Worm (Caenorhabditis elegans) whole organism, midembryonic: ENCODE results near the gene ugt-2.

Experiments
- T22C8.4 ChIP-seq: fragments of 200-800 bp; sonication (Bioruptor generic); IDR thresholded peaks from 2 replicates; pipeline ENCODE4 v1.3.6; 2022; ENCODE audit warnings: missing genetic modification characterization, missing compliant biosample characterization
- cog-1 ChIP-seq: sonication (generic microtip); optimal IDR thresholded peaks from 2 replicates; lab custom pipeline; 2016; ENCODE audit warnings: missing genetic modification characterization, missing compliant biosample characterization
- flt-1 ChIP-seq: fragments of 200-800 bp; sonication (Bioruptor generic); IDR thresholded peaks from 2 replicates; pipeline ENCODE4 v1.3.6; 2022; ENCODE audit warnings: missing genetic modification characterization, missing compliant biosample characterization
- klf-2 ChIP-seq: fragments of 200-800 bp; sonication (Bioruptor generic); conservative IDR thresholded peaks from 2 replicates; pipeline ENCODE4 v1.3.6; 2022; ENCODE audit warnings: missing genetic modification reagents, missing genetic modification characterization, missing compliant biosample characterization
- med-1 ChIP-seq: sonication (generic microtip); optimal IDR thresholded peaks from 2 replicates; lab custom pipeline; 2017; ENCODE audit warnings: missing genetic modification characterization, mild to moderate bottlenecking, missing compliant biosample characterization, antibody characterized with exemption, missing genetic modification reagents; ENCODE audit not compliant: insufficient read depth
- ref-1 ChIP-seq: fragments of 200-800 bp; sonication (Bioruptor generic); conservative IDR thresholded peaks from 2 replicates; pipeline ENCODE4 v1.3.6; 2022; ENCODE audit warnings: missing genetic modification reagents, missing genetic modification characterization, missing compliant biosample characterization
- tab-1 ChIP-seq: fragments of 200-800 bp; sonication (Bioruptor generic); IDR thresholded peaks from 2 replicates; pipeline ENCODE4 v1.3.6; 2022; ENCODE audit warnings: missing genetic modification characterization, missing compliant biosample characterization
- ztf-23 ChIP-seq: fragments of 200-800 bp; sonication (Bioruptor generic); IDR thresholded peaks from 2 replicates; pipeline ENCODE4 v1.3.6; 2022; ENCODE audit warnings: missing genetic modification reagents, missing genetic modification characterization, missing compliant biosample characterization
- ztf-29 ChIP-seq: fragments of 200-800 bp; sonication (Bioruptor generic); IDR thresholded peaks from 2 replicates; pipeline ENCODE4 v1.3.6; 2022; ENCODE audit warnings: missing genetic modification reagents, missing genetic modification characterization, missing compliant biosample characterization

Gene ugt-2

ce11 chrV:10363834-10364233 lies 34.8 kb upstream of the ugt-2 start:
- TF ChIP-seq klf-2 (GFP tag; lab: Robert Waterston, UW): no peak
- no peak for TF ChIP-seq T22C8.4
- TF ChIP-seq ref-1 (GFP tag; lab: Robert Waterston, UW): no peak
- TF ChIP-seq med-1 (GFP tag; lab: Kevin White, UChicago): no peak
- TF ChIP-seq cog-1 (tag; lab: Kevin White, UChicago): no peak
- no peak for TF ChIP-seq flt-1
- TF ChIP-seq tab-1 (GFP tag; lab: Robert Waterston, UW): no peak
- no peak for TF ChIP-seq ztf-29
- no peak for TF ChIP-seq ztf-23 (GFP tag; lab: Robert Waterston, UW)

ce11 chrV:10368256-10368655 lies 30.3 kb upstream of the ugt-2 start, which contains the start of gene sri-20:
Gene sri-20 (plus strand): TSS chrV:10368556.
- TF ChIP-seq med-1 (GFP tag; lab: Kevin White, UChicago): no peak
- no peak for TF ChIP-seq cog-1 (tag; lab: Kevin White, UChicago)
- no peak for TF ChIP-seq ztf-23 (GFP tag; lab: Robert Waterston, UW)
- no peak for TF ChIP-seq flt-1
- no peak for TF ChIP-seq tab-1 (GFP tag; lab: Robert Waterston, UW)
- no peak for TF ChIP-seq ztf-29
- no peak for TF ChIP-seq ref-1 (GFP tag; lab: Robert Waterston, UW)
- TF ChIP-seq T22C8.4: no peak
- TF ChIP-seq klf-2 (GFP tag; lab: Robert Waterston, UW): no peak

ce11 chrV:10371177-10371576 lies 27.4 kb upstream of the ugt-2 start:
- TF ChIP-seq flt-1: no peak
- TF ChIP-seq ztf-23 (GFP tag; lab: Robert Waterston, UW): no peak
- TF ChIP-seq med-1 (GFP tag; lab: Kevin White, UChicago): no peak

ce11 chrV:10371951-10372350 lies 26.6 kb upstream of the ugt-2 start, which contains the start of gene ugt-49:
Gene ugt-49 (plus strand): TSS chrV:10372321.
- no peak for TF ChIP-seq ztf-23 (GFP tag; lab: Robert Waterston, UW)
- no peak for TF ChIP-seq ref-1 (GFP tag; lab: Robert Waterston, UW)
- no peak for TF ChIP-seq cog-1 (tag; lab: Kevin White, UChicago)
- TF ChIP-seq T22C8.4: no peak
- TF ChIP-seq flt-1: no peak
- TF ChIP-seq klf-2 (GFP tag; lab: Robert Waterston, UW): no peak
- TF ChIP-seq tab-1 (GFP tag; lab: Robert Waterston, UW): no peak

ce11 chrV:10379293-10379692 lies 19.3 kb upstream of the ugt-2 start, which contains the start of gene AC3.12:
Gene AC3.12 (minus strand): TSS chrV:10379393.
- TF ChIP-seq cog-1 (tag; lab: Kevin White, UChicago): no peak
- TF ChIP-seq ref-1 (GFP tag; lab: Robert Waterston, UW): no peak
- TF ChIP-seq klf-2 (GFP tag; lab: Robert Waterston, UW): no peak
- TF ChIP-seq ztf-29: no peak
- no peak for TF ChIP-seq T22C8.4
- no peak for TF ChIP-seq med-1 (GFP tag; lab: Kevin White, UChicago)
- TF ChIP-seq tab-1 (GFP tag; lab: Robert Waterston, UW): no peak
- TF ChIP-seq flt-1: no peak
- TF ChIP-seq ztf-23 (GFP tag; lab: Robert Waterston, UW): no peak

- no peak for TF ChIP-seq T22C8.4
- no peak for TF ChIP-seq flt-1
- no peak for TF ChIP-seq tab-1 (GFP tag; lab: Robert Waterston, UW)
- no peak for TF ChIP-seq ref-1 (GFP tag; lab: Robert Waterston, UW)
- TF ChIP-seq ztf-29: no peak
- TF ChIP-seq cog-1 (tag; lab: Kevin White, UChicago): no peak
- TF ChIP-seq ztf-23 (GFP tag; lab: Robert Waterston, UW): no peak
- no peak for TF ChIP-seq klf-2 (GFP tag; lab: Robert Waterston, UW)
- TF ChIP-seq med-1 (GFP tag; lab: Kevin White, UChicago): no peak
Measured at ce11 chrV:10379761-10380160, 18.8 kb upstream of the ugt-2 start.

ce11 chrV:10381726-10382125 lies 16.9 kb upstream of the ugt-2 start, which contains the start of gene abu-1:
Gene abu-1 (minus strand): TSS chrV:10381826.
- TF ChIP-seq med-1 (GFP tag; lab: Kevin White, UChicago): no peak

- TF ChIP-seq klf-2 (GFP tag; lab: Robert Waterston, UW): no peak
- TF ChIP-seq flt-1: no peak
- no peak for TF ChIP-seq ztf-23 (GFP tag; lab: Robert Waterston, UW)
- TF ChIP-seq ztf-29: no peak
- no peak for TF ChIP-seq med-1 (GFP tag; lab: Kevin White, UChicago)
- TF ChIP-seq T22C8.4: no peak
- no peak for TF ChIP-seq ref-1 (GFP tag; lab: Robert Waterston, UW)
- no peak for TF ChIP-seq tab-1 (GFP tag; lab: Robert Waterston, UW)
- TF ChIP-seq cog-1 (tag; lab: Kevin White, UChicago): no peak
Measured at ce11 chrV:10382142-10382541, 16.5 kb upstream of the ugt-2 start, which contains the start of gene pqn-2. Gene pqn-2 (plus strand): TSS chrV:10382442.

- TF ChIP-seq klf-2 (GFP tag; lab: Robert Waterston, UW): no peak
- TF ChIP-seq cog-1 (tag; lab: Kevin White, UChicago): no peak
- no peak for TF ChIP-seq T22C8.4
- no peak for TF ChIP-seq ztf-29
- TF ChIP-seq flt-1: no peak
- TF ChIP-seq med-1 (GFP tag; lab: Kevin White, UChicago): no peak
- no peak for TF ChIP-seq ref-1 (GFP tag; lab: Robert Waterston, UW)
- TF ChIP-seq tab-1 (GFP tag; lab: Robert Waterston, UW): no peak
- no peak for TF ChIP-seq ztf-23 (GFP tag; lab: Robert Waterston, UW)
Measured at ce11 chrV:10383950-10384349, 14.7 kb upstream of the ugt-2 start, which contains the start of gene spe-10. Gene spe-10 (plus strand): TSS chrV:10384250.

- no peak for TF ChIP-seq klf-2 (GFP tag; lab: Robert Waterston, UW)
- no peak for TF ChIP-seq ref-1 (GFP tag; lab: Robert Waterston, UW)
- no peak for TF ChIP-seq flt-1
- TF ChIP-seq ztf-29: no peak
- no peak for TF ChIP-seq cog-1 (tag; lab: Kevin White, UChicago)
- TF ChIP-seq T22C8.4: no peak
Measured at ce11 chrV:10387412-10387811, 11.2 kb upstream of the ugt-2 start.
